Worm (Caenorhabditis elegans) whole organism, late embryonic: ENCODE data around the gene T25B9.12.

Experiments used
- C08G9.2 ChIP-seq: sonication (generic microtip); optimal IDR thresholded peaks from 2 replicates; lab custom pipeline; 2016; ENCODE audit warnings: mild to moderate bottlenecking, missing genetic modification characterization, moderate library complexity, missing compliant biosample characterization
- K02D7.2 ChIP-seq: sonication (generic microtip); optimal IDR thresholded peaks from 2 replicates; lab custom pipeline; 2017; ENCODE audit warnings: mild to moderate bottlenecking, missing genetic modification characterization, missing compliant biosample characterization
- K09A11.1 ChIP-seq: sonication (generic microtip); optimal IDR thresholded peaks from 2 replicates; lab custom pipeline; 2017; ENCODE audit warnings: antibody characterized with exemption, mild to moderate bottlenecking, missing genetic modification characterization, missing compliant biosample characterization; ENCODE audit not compliant: insufficient read depth
- T23F11.4 ChIP-seq: fragments of 200-800 bp; sonication (Bioruptor generic); optimal IDR thresholded peaks from 2 replicates; lab custom pipeline; 2018; ENCODE audit warnings: mild to moderate bottlenecking, missing genetic modification characterization, missing compliant biosample characterization
- ama-1 ChIP-seq: fragments of 150-350 bp; optimal IDR thresholded peaks from 2 replicates; lab custom pipeline; 2014
- ceh-14 ChIP-seq: sonication (generic microtip); optimal IDR thresholded peaks from 2 replicates; lab custom pipeline; 2016; ENCODE audit warnings: missing genotype, missing genetic modification characterization, missing compliant biosample characterization
- ceh-18 ChIP-seq: sonication (generic microtip); optimal IDR thresholded peaks from 2 replicates; lab custom pipeline; 2016; ENCODE audit warnings: missing genetic modification characterization, missing compliant biosample characterization
- ceh-2 ChIP-seq: sonication (generic microtip); optimal IDR thresholded peaks from 2 replicates; lab custom pipeline; 2016; ENCODE audit warnings: missing genotype, missing genetic modification characterization, missing compliant biosample characterization
- ceh-24 ChIP-seq: sonication (generic microtip); optimal IDR thresholded peaks from 2 replicates; lab custom pipeline; 2016; ENCODE audit warnings: mild to moderate bottlenecking, missing genetic modification characterization, missing compliant biosample characterization
- ceh-31 ChIP-seq: sonication (generic microtip); optimal IDR thresholded peaks from 2 replicates; lab custom pipeline; 2016; ENCODE audit warnings: missing genetic modification characterization, missing compliant biosample characterization
- ceh-45 ChIP-seq: fragments of 200-800 bp; sonication (Bioruptor generic); IDR thresholded peaks from 2 replicates; pipeline ENCODE4 v1.3.6; 2022; ENCODE audit warnings: missing genetic modification reagents, missing genetic modification characterization, missing compliant biosample characterization
- ceh-48 ChIP-seq: sonication (generic microtip); optimal IDR thresholded peaks from 2 replicates; lab custom pipeline; 2016; ENCODE audit warnings: missing genetic modification characterization, inconsistent platforms, missing compliant biosample characterization
- ceh-6 ChIP-seq: fragments of 200-800 bp; sonication (Bioruptor generic); optimal IDR thresholded peaks from 2 replicates; lab custom pipeline; 2018; ENCODE audit warnings: mild to moderate bottlenecking, missing genetic modification characterization, missing compliant biosample characterization
- ceh-9 ChIP-seq: sonication (generic microtip); optimal IDR thresholded peaks from 2 replicates; lab custom pipeline; 2016; ENCODE audit warnings: mild to moderate bottlenecking, missing genetic modification characterization, inconsistent platforms, missing compliant biosample characterization
- che-1 ChIP-seq: sonication (generic microtip); optimal IDR thresholded peaks from 2 replicates; lab custom pipeline; 2016; ENCODE audit warnings: mild to moderate bottlenecking, missing genetic modification characterization, missing compliant biosample characterization
- dmd-4 ChIP-seq: sonication (generic microtip); optimal IDR thresholded peaks from 2 replicates; lab custom pipeline; 2016; ENCODE audit warnings: borderline replicate concordance, missing genetic modification characterization, missing compliant biosample characterization
- dve-1 ChIP-seq: sonication (generic microtip); optimal IDR thresholded peaks from 2 replicates; lab custom pipeline; 2017; ENCODE audit warnings: antibody characterized with exemption, mild to moderate bottlenecking, missing genetic modification characterization, missing compliant biosample characterization
- elt-4 ChIP-seq: sonication (generic microtip); optimal IDR thresholded peaks from 2 replicates; lab custom pipeline; 2016; ENCODE audit warnings: missing genetic modification characterization, missing compliant biosample characterization
- ets-4 ChIP-seq: sonication (generic microtip); optimal IDR thresholded peaks from 2 replicates; lab custom pipeline; 2016; ENCODE audit warnings: missing genetic modification characterization, missing compliant biosample characterization
- eyg-1 ChIP-seq: sonication (generic microtip); optimal IDR thresholded peaks from 2 replicates; lab custom pipeline; 2016; ENCODE audit warnings: missing genotype, missing genetic modification characterization, missing compliant biosample characterization
- fax-1 ChIP-seq: sonication (generic microtip); optimal IDR thresholded peaks from 2 replicates; lab custom pipeline; 2016; ENCODE audit warnings: missing genotype, missing genetic modification characterization, missing compliant biosample characterization
- fkh-6 ChIP-seq: sonication (generic microtip); optimal IDR thresholded peaks from 2 replicates; lab custom pipeline; 2016; ENCODE audit warnings: missing genetic modification characterization, missing compliant biosample characterization
- gmeb-2 ChIP-seq: sonication (generic microtip); optimal IDR thresholded peaks from 2 replicates; lab custom pipeline; 2016; ENCODE audit warnings: missing genetic modification characterization, inconsistent platforms, missing compliant biosample characterization
- hlh-13 ChIP-seq: fragments of 200-800 bp; sonication (Bioruptor generic); optimal IDR thresholded peaks from 2 replicates; lab custom pipeline; 2018; ENCODE audit warnings: mild to moderate bottlenecking, missing genetic modification characterization, missing compliant biosample characterization
- hlh-30 ChIP-seq: sonication (generic microtip); optimal IDR thresholded peaks from 2 replicates; lab custom pipeline; 2017; ENCODE audit warnings: antibody characterized with exemption, missing genetic modification characterization, missing compliant biosample characterization; ENCODE audit not compliant: insufficient read depth
- hlh-8 ChIP-seq: sonication (generic microtip); optimal IDR thresholded peaks from 2 replicates; lab custom pipeline; 2016; ENCODE audit warnings: missing genotype, missing genetic modification characterization, missing compliant biosample characterization
- lim-6 ChIP-seq: sonication (generic microtip); optimal IDR thresholded peaks from 2 replicates; lab custom pipeline; 2016; ENCODE audit warnings: missing genetic modification characterization, missing compliant biosample characterization
- odd-2 ChIP-seq: sonication (generic microtip); optimal IDR thresholded peaks from 2 replicates; lab custom pipeline; 2017; ENCODE audit warnings: antibody characterized with exemption, mild to moderate bottlenecking, missing genetic modification characterization, missing compliant biosample characterization
- pax-1 ChIP-seq: fragments of 150-350 bp; optimal IDR thresholded peaks from 2 replicates; lab custom pipeline; 2014; ENCODE audit warnings: missing biosample characterization, missing genetic modification characterization
- pros-1 ChIP-seq: fragments of 150-350 bp; optimal IDR thresholded peaks from 2 replicates; lab custom pipeline; 2014; ENCODE audit warnings: missing biosample characterization, missing genetic modification reagents, missing genetic modification characterization
- ref-2 ChIP-seq: sonication (generic microtip); optimal IDR thresholded peaks from 2 replicates; lab custom pipeline; 2016; ENCODE audit warnings: missing genetic modification characterization, missing compliant biosample characterization
- rnt-1 ChIP-seq: sonication (generic microtip); optimal IDR thresholded peaks from 2 replicates; lab custom pipeline; 2016; ENCODE audit warnings: missing genetic modification characterization, missing compliant biosample characterization
- sdc-2 ChIP-seq: sonication (generic microtip); optimal IDR thresholded peaks from 2 replicates; lab custom pipeline; 2016; ENCODE audit warnings: missing genotype, missing genetic modification characterization, missing compliant biosample characterization
- sox-2 ChIP-seq: fragments of 200-800 bp; sonication (Bioruptor generic); IDR thresholded peaks from 2 replicates; pipeline ENCODE4 v1.3.6; 2022; ENCODE audit warnings: missing genetic modification reagents, missing genetic modification characterization, missing compliant biosample characterization
- sox-4 ChIP-seq: sonication (generic microtip); optimal IDR thresholded peaks from 2 replicates; lab custom pipeline; 2017; ENCODE audit warnings: mild to moderate bottlenecking, missing genetic modification characterization, inconsistent platforms, missing compliant biosample characterization
- tbx-7 ChIP-seq: sonication (generic microtip); optimal IDR thresholded peaks from 2 replicates; lab custom pipeline; 2016; ENCODE audit warnings: missing genotype, missing genetic modification characterization, missing compliant biosample characterization
- ttx-3 ChIP-seq: sonication (generic microtip); optimal IDR thresholded peaks from 2 replicates; lab custom pipeline; 2016; ENCODE audit warnings: missing genetic modification reagents, missing genetic modification characterization, missing compliant biosample characterization
- unc-42 ChIP-seq: sonication (generic microtip); optimal IDR thresholded peaks from 2 replicates; lab custom pipeline; 2016; ENCODE audit warnings: missing genotype, missing genetic modification characterization, missing compliant biosample characterization
- unc-55 ChIP-seq: sonication (generic microtip); optimal IDR thresholded peaks from 2 replicates; lab custom pipeline; 2017; ENCODE audit warnings: missing biosample characterization, missing genetic modification reagents, missing genetic modification characterization

Gene T25B9.12

ce11 chrIV:10765053-10765452, at the start of gene T25B9.12:
TSS of gene T25B9.12 (plus strand) at chrIV:10765353.
- TF ChIP-seq dve-1, result no peak
- no peak for TF ChIP-seq sox-4 (tag; lab: Kevin White, UChicago)
- no peak for TF ChIP-seq eyg-1
- no peak for TF ChIP-seq sox-2
- TF ChIP-seq dmd-4 (tag; lab: Kevin White, UChicago), result no peak
- no peak for TF ChIP-seq T23F11.4 (GFP tag; lab: Kevin White, UChicago)
- TF ChIP-seq, all 69 proteins: peak for 0

- TF ChIP-seq ceh-14 (tag; lab: Kevin White, UChicago) (no peak), ceh-45 (no peak), fkh-6 (tag; lab: Kevin White, UChicago) (no peak), C08G9.2 (no peak), unc-55 (GFP tag; lab: Kevin White, UChicago) (no peak), sox-2 (no peak), eyg-1 (no peak), sdc-2 (tag; lab: Kevin White, UChicago) (no peak), hlh-13 (no peak), ets-4 (no peak), hlh-8 (tag; lab: Kevin White, UChicago) (no peak), lim-6 (tag; lab: Kevin White, UChicago) (no peak), rnt-1 (no peak), ceh-2 (no peak), sox-4 (tag; lab: Kevin White, UChicago) (no peak), ref-2 (tag; lab: Kevin White, UChicago) (no peak), hlh-30 (no peak), ceh-48 (tag; lab: Kevin White, UChicago) (no peak), K09A11.1 (tag; lab: Kevin White, UChicago) (no peak), fax-1 (tag; lab: Kevin White, UChicago) (no peak)
Observed at ce11 chrIV:10716348-10716747, 48.8 kb upstream of the T25B9.12 start, which contains the start of gene ncx-3. TSS of gene ncx-3 (plus strand) at chrIV:10716648.

- TF ChIP-seq hlh-30, result peak; percentile 38
- TF ChIP-seq K09A11.1 (tag; lab: Kevin White, UChicago), result no peak
Observed at ce11 chrIV:10718075-10718474, 47.1 kb upstream of the T25B9.12 start.

DNA sequence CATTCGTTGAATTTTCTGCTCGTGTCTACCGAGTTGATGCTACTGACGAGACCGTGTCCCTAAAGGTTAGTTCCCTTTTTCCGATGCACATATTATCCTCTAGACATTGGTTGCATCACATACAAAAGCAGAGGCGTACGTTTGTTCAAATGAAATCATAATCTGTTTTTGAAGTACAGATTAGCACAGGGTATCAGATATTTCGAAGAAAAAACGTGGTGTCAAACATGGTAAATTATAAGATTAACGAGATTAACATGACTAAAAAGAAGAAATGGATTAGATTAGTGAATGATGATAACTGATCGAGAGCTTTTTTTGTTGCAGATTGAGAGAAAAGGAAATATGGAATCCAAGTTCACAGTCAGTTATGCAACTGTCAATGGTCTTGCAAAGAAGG, 46.3 kb upstream of the T25B9.12 start:
- TF ChIP-seq odd-2 (tag; lab: Kevin White, UChicago) (no peak), pros-1 (tag; lab: Kevin White, UChicago) (no peak), ceh-18 (tag; lab: Kevin White, UChicago) (no peak)

DNA sequence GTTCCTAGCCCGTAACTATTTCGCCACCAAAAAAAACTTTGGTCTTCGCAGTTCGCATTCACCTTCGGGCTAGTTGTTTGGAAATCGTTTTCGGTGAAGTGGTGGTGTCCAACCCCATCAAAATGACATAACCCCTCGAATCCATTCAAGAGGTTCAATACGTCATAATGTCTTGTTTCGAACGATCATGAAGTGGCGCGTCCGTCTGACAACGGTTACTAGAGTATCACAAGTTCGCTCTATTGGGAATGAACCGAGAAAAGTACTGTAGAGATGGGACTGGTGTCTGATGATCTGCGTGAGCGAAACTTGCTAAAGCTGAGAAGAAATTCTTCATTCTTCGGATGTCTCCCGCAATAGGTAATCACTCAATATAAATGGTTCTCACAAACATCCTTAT, 37.4 kb upstream of the T25B9.12 start, which contains the start of gene ZC168.2:
Gene ZC168.2, plus strand, starts transcription at position 301 of the 400 bp plus-strand sequence.
- TF ChIP-seq ama-1 (lab: Kevin White, UChicago), result no peak
- no peak for TF ChIP-seq unc-42 (tag; lab: Kevin White, UChicago)
- no peak for TF ChIP-seq ttx-3 (tag; lab: Kevin White, UChicago)
- no peak for TF ChIP-seq tbx-7 (tag; lab: Kevin White, UChicago)
- no peak for TF ChIP-seq gmeb-2 (tag; lab: Kevin White, UChicago)
- TF ChIP-seq ceh-31 (tag; lab: Kevin White, UChicago), result no peak
- no peak for TF ChIP-seq K09A11.1 (tag; lab: Kevin White, UChicago)
- no peak for TF ChIP-seq sdc-2 (tag; lab: Kevin White, UChicago)
- TF ChIP-seq ceh-14 (tag; lab: Kevin White, UChicago), result no peak
- no peak for TF ChIP-seq hlh-13
- TF ChIP-seq ceh-9 (tag; lab: Kevin White, UChicago), result no peak
- no peak for TF ChIP-seq T23F11.4 (GFP tag; lab: Kevin White, UChicago)
- no peak for TF ChIP-seq ceh-6
- no peak for TF ChIP-seq ceh-24 (tag; lab: Kevin White, UChicago)
- TF ChIP-seq K02D7.2 (tag; lab: Kevin White, UChicago), result no peak
- no peak for TF ChIP-seq che-1
- TF ChIP-seq dve-1, result no peak
- TF ChIP-seq elt-4 (tag; lab: Kevin White, UChicago), result no peak
- no peak for TF ChIP-seq pax-1 (tag; lab: Kevin White, UChicago)
